Fruit fly (Drosophila melanogaster) whole organism, embryonic: ENCODE data around the gene bsk.

Experiments
- BEAF-32 ChIP-seq: fragments of 200-800 bp; sonication (Bioruptor generic); optimal IDR thresholded peaks from 3 replicates; lab custom pipeline; 2017; ENCODE audit warnings: missing biosample characterization, missing genetic modification characterization, mild to moderate bottlenecking, moderate library complexity, missing genetic modification reagents
- CG10147 ChIP-seq: fragments of 200-800 bp; sonication (Bioruptor generic); optimal IDR thresholded peaks from 2 replicates; lab custom pipeline; 2019; ENCODE audit warnings: missing biosample characterization, mild to moderate bottlenecking, missing genetic modification characterization, moderate library complexity
- CG1024 ChIP-seq: fragments of 200-800 bp; sonication (Bioruptor generic); IDR thresholded peaks from 2 replicates; pipeline ENCODE4 v1.3.6; 2022; ENCODE audit warnings: missing biosample characterization, missing genetic modification characterization
- CG1233 ChIP-seq: fragments of 200-800 bp; sonication (Bioruptor generic); optimal IDR thresholded peaks from 4 replicates; lab custom pipeline; 2018; ENCODE audit warnings: missing biosample characterization, mild to moderate bottlenecking, missing genetic modification characterization
- CG12942 ChIP-seq: fragments of 200-800 bp; sonication (Bioruptor generic); optimal IDR thresholded peaks from 3 replicates; lab custom pipeline; 2016; ENCODE audit warnings: missing biosample characterization, missing genetic modification characterization
- CG1603 ChIP-seq: fragments of 200-800 bp; sonication (Bioruptor generic); optimal IDR thresholded peaks from 2 replicates; lab custom pipeline; 2019; ENCODE audit warnings: missing biosample characterization, mild to moderate bottlenecking, missing genetic modification characterization, moderate library complexity
- CG16779 ChIP-seq: fragments of 200-800 bp; sonication (Bioruptor generic); IDR thresholded peaks from 2 replicates; pipeline ENCODE4 v1.3.6; 2022; ENCODE audit warnings: missing biosample characterization, missing genetic modification characterization
- CG17361 ChIP-seq: fragments of 200-800 bp; sonication (Bioruptor generic); IDR thresholded peaks from 3 replicates; pipeline ENCODE4 v1.3.6; 2022; ENCODE audit warnings: missing biosample characterization, missing genetic modification characterization
- CG17912 ChIP-seq: fragments of 200-800 bp; sonication (Bioruptor generic); optimal IDR thresholded peaks from 2 replicates; lab custom pipeline; 2018; ENCODE audit warnings: missing biosample characterization, mild to moderate bottlenecking, missing genetic modification characterization
- CG2120 ChIP-seq: fragments of 200-800 bp; sonication (Bioruptor generic); optimal IDR thresholded peaks from 3 replicates; lab custom pipeline; 2016; ENCODE audit warnings: missing biosample characterization, missing genetic modification characterization
- CG34422 ChIP-seq: fragments of 200-800 bp; sonication (Bioruptor generic); IDR thresholded peaks from 3 replicates; pipeline ENCODE4 v1.3.6; 2022; ENCODE audit warnings: missing biosample characterization, missing genetic modification characterization
- CG7839 ChIP-seq: fragments of 200-800 bp; sonication (Bioruptor generic); optimal IDR thresholded peaks from 3 replicates; lab custom pipeline; 2018; ENCODE audit warnings: missing biosample characterization, mild to moderate bottlenecking, missing genetic modification characterization, moderate library complexity
- CG8290 ChIP-seq, 3 experiments: fragments of 200-800 bp; sonication (Bioruptor generic); optimal IDR thresholded peaks; 2 replicates each; lab custom pipeline; 2016 to 2019; ENCODE audit warnings: missing biosample characterization in 3 of 3, missing genetic modification characterization in 3 of 3, mild to moderate bottlenecking in 2 of 3, moderate library complexity in 1 of 3
- CG8359 ChIP-seq: fragments of 200-800 bp; sonication (Bioruptor generic); optimal IDR thresholded peaks from 2 replicates; lab custom pipeline; 2017; ENCODE audit warnings: missing biosample characterization, mild to moderate bottlenecking, missing genetic modification characterization, borderline replicate concordance
- CG9797 ChIP-seq: fragments of 200-800 bp; sonication (Bioruptor generic); optimal IDR thresholded peaks from 3 replicates; lab custom pipeline; 2018; ENCODE audit warnings: missing biosample characterization, mild to moderate bottlenecking, missing genetic modification characterization
- CrebB ChIP-seq: fragments of 200-800 bp; sonication (Bioruptor generic); optimal IDR thresholded peaks from 3 replicates; lab custom pipeline; 2018; ENCODE audit warnings: missing biosample characterization, mild to moderate bottlenecking, missing genetic modification characterization
- Eip74EF ChIP-seq, 2 experiments: fragments of 200-800 bp in 1 of 2; fragments of >200 bp in 1 of 2; sonication (Bioruptor generic) in 1 of 2; optimal IDR thresholded peaks; 2 replicates each; lab custom pipeline; 2017 to 2019; ENCODE audit warnings: missing biosample characterization in 2 of 2, missing genetic modification characterization in 2 of 2, mild to moderate bottlenecking in 1 of 2, moderate library complexity in 1 of 2
- Fer2 ChIP-seq: fragments of 200-800 bp; sonication (Bioruptor generic); optimal IDR thresholded peaks from 2 replicates; lab custom pipeline; 2018; ENCODE audit warnings: missing biosample characterization, mild to moderate bottlenecking, missing genetic modification characterization, moderate library complexity
- Lhr ChIP-seq: fragments of 200-800 bp; sonication (Bioruptor generic); optimal IDR thresholded peaks from 3 replicates; lab custom pipeline; 2017; ENCODE audit warnings: mild to moderate bottlenecking, missing biosample characterization, missing genetic modification reagents, missing genetic modification characterization
- MBD-R2 ChIP-seq: fragments of 200-800 bp; sonication (Bioruptor generic); IDR thresholded peaks from 2 replicates; pipeline ENCODE4 v1.3.6; 2022; ENCODE audit warnings: missing biosample characterization, missing genetic modification characterization
- MESR4 ChIP-seq: fragments of 200-800 bp; sonication (Bioruptor generic); optimal IDR thresholded peaks from 2 replicates; lab custom pipeline; 2018; ENCODE audit warnings: missing biosample characterization, mild to moderate bottlenecking, missing genetic modification characterization, moderate library complexity
- Med ChIP-seq: fragments of 200-800 bp; sonication (Bioruptor generic); peaks from one replicate; lab custom pipeline; 2016; ENCODE audit warnings: missing biosample characterization, missing genetic modification characterization, mild to moderate bottlenecking, inconsistent platforms, moderate library complexity
- NC2β ChIP-seq: fragments of 200-800 bp; sonication (Bioruptor generic); optimal IDR thresholded peaks from 2 replicates; lab custom pipeline; 2016; ENCODE audit warnings: missing biosample characterization, missing genetic modification characterization
- Six4 ChIP-seq: fragments of 200-800 bp; sonication (Bioruptor generic); optimal IDR thresholded peaks from 2 replicates; lab custom pipeline; 2016; ENCODE audit warnings: missing biosample characterization, missing genetic modification characterization
- Sox100B ChIP-seq: fragments of 200-800 bp; sonication (Bioruptor generic); optimal IDR thresholded peaks from 3 replicates; lab custom pipeline; 2018; ENCODE audit warnings: missing biosample characterization, mild to moderate bottlenecking, missing genetic modification characterization
- Sry-δ ChIP-seq: fragments of 200-800 bp; sonication (Bioruptor generic); optimal IDR thresholded peaks from 2 replicates; lab custom pipeline; 2016; ENCODE audit warnings: missing biosample characterization, missing genetic modification characterization
- caup ChIP-seq: fragments of 200-800 bp; sonication (Bioruptor generic); optimal IDR thresholded peaks from 3 replicates; lab custom pipeline; 2017; ENCODE audit warnings: missing biosample characterization, mild to moderate bottlenecking, missing genetic modification characterization, moderate library complexity; ENCODE audit not compliant: severe bottlenecking
- crp ChIP-seq, 2 experiments: fragments of 200-800 bp; sonication (Bioruptor generic); optimal IDR thresholded peaks; 2 replicates in 1 of 2; 3 replicates in 1 of 2; lab custom pipeline; 2017; ENCODE audit warnings: missing biosample characterization in 2 of 2, missing genetic modification characterization in 2 of 2, mild to moderate bottlenecking in 1 of 2, moderate library complexity in 1 of 2
- da ChIP-seq: fragments of 200-800 bp; sonication (Bioruptor generic); optimal IDR thresholded peaks from 2 replicates; lab custom pipeline; 2016; ENCODE audit warnings: missing biosample characterization, missing genetic modification characterization
- dmrt11E ChIP-seq: fragments of 200-800 bp; sonication (Bioruptor generic); optimal IDR thresholded peaks from 3 replicates; lab custom pipeline; 2018; ENCODE audit warnings: missing biosample characterization, mild to moderate bottlenecking, missing genetic modification characterization, moderate library complexity
- gcm2 ChIP-seq: fragments of 200-800 bp; sonication (Bioruptor generic); optimal IDR thresholded peaks from 2 replicates; lab custom pipeline; 2016; ENCODE audit warnings: missing biosample characterization, missing genetic modification characterization
- gfzf ChIP-seq: fragments of 200-800 bp; sonication (Bioruptor generic); optimal IDR thresholded peaks from 2 replicates; lab custom pipeline; 2016; ENCODE audit warnings: missing biosample characterization, mild to moderate bottlenecking, missing genetic modification characterization, moderate library complexity
- grn ChIP-seq: fragments of 200-800 bp; sonication (Bioruptor generic); optimal IDR thresholded peaks from 3 replicates; lab custom pipeline; 2017; ENCODE audit warnings: missing biosample characterization, missing genetic modification characterization
- kah ChIP-seq: fragments of 200-800 bp; sonication (Bioruptor generic); optimal IDR thresholded peaks from 2 replicates; lab custom pipeline; 2018; ENCODE audit warnings: missing biosample characterization, mild to moderate bottlenecking, missing genetic modification characterization
- lola ChIP-seq, 3 experiments: fragments of >200 bp in 2 of 3; fragments of 200-800 bp in 1 of 3; sonication (Bioruptor generic) in 1 of 3; optimal IDR thresholded peaks; 2 replicates each; lab custom pipeline; 2017 to 2019; ENCODE audit warnings: missing biosample characterization in 3 of 3, missing genetic modification characterization in 3 of 3, mild to moderate bottlenecking in 1 of 3, moderate library complexity in 1 of 3
- lov ChIP-seq, 2 experiments: fragments of 200-800 bp in 1 of 2; fragments of >200 bp in 1 of 2; sonication (Bioruptor generic) in 1 of 2; IDR thresholded peaks in 1 of 2; optimal IDR thresholded peaks in 1 of 2; 2 replicates in 1 of 2; 3 replicates in 1 of 2; pipeline versions ENCODE4 v1.3.6 to Lab custom; 2017 to 2022; ENCODE audit warnings: missing biosample characterization in 1 of 2, missing genetic modification characterization in 1 of 2
- nmo ChIP-seq: fragments of 200-800 bp; sonication (Bioruptor generic); optimal IDR thresholded peaks from 2 replicates; lab custom pipeline; 2018; ENCODE audit warnings: missing biosample characterization, mild to moderate bottlenecking, missing genetic modification characterization, moderate library complexity
- nom ChIP-seq: fragments of 200-800 bp; sonication (Bioruptor generic); optimal IDR thresholded peaks from 2 replicates; lab custom pipeline; 2017; ENCODE audit warnings: missing biosample characterization, missing genetic modification characterization, mild to moderate bottlenecking, moderate library complexity, missing genetic modification reagents
- prd ChIP-seq, 3 experiments: fragments of >200 bp in 2 of 3; fragments of 200-800 bp in 1 of 3; sonication (Bioruptor generic) in 1 of 3; optimal IDR thresholded peaks in 2 of 3; IDR thresholded peaks in 1 of 3; 2 replicates in 2 of 3; 3 replicates in 1 of 3; pipeline versions ENCODE4 v1.3.6 to Lab custom; 2017 to 2022; ENCODE audit warnings: missing biosample characterization in 1 of 3, missing genetic modification characterization in 1 of 3
- pzg ChIP-seq: fragments of 200-800 bp; sonication (Bioruptor generic); optimal IDR thresholded peaks from 3 replicates; lab custom pipeline; 2018; ENCODE audit warnings: missing biosample characterization, mild to moderate bottlenecking, missing genetic modification characterization, moderate library complexity
- row ChIP-seq: fragments of 200-800 bp; sonication (Bioruptor generic); IDR thresholded peaks from 3 replicates; pipeline ENCODE4 v1.3.6; 2022; ENCODE audit warnings: missing biosample characterization, missing genetic modification characterization
- sd ChIP-seq: fragments of 200-800 bp; sonication (Bioruptor generic); optimal IDR thresholded peaks from 3 replicates; lab custom pipeline; 2018; ENCODE audit warnings: missing biosample characterization, mild to moderate bottlenecking, missing genetic modification characterization, moderate library complexity
- sens ChIP-seq: fragments of 200-800 bp; sonication (Bioruptor generic); peaks from one replicate; lab custom pipeline; 2016; ENCODE audit warnings: missing biosample characterization, missing genetic modification characterization
- ssp ChIP-seq: fragments of 200-800 bp; sonication (Bioruptor generic); IDR thresholded peaks from 2 replicates; pipeline ENCODE4 v1.3.6; 2022; ENCODE audit warnings: missing biosample characterization, missing genetic modification characterization
- twi ChIP-seq: fragments of 200-800 bp; optimal IDR thresholded peaks from 2 replicates; lab custom pipeline; 2019; ENCODE audit warnings: missing biosample characterization, mild to moderate bottlenecking, missing genetic modification characterization, moderate library complexity

Gene bsk

DNA sequence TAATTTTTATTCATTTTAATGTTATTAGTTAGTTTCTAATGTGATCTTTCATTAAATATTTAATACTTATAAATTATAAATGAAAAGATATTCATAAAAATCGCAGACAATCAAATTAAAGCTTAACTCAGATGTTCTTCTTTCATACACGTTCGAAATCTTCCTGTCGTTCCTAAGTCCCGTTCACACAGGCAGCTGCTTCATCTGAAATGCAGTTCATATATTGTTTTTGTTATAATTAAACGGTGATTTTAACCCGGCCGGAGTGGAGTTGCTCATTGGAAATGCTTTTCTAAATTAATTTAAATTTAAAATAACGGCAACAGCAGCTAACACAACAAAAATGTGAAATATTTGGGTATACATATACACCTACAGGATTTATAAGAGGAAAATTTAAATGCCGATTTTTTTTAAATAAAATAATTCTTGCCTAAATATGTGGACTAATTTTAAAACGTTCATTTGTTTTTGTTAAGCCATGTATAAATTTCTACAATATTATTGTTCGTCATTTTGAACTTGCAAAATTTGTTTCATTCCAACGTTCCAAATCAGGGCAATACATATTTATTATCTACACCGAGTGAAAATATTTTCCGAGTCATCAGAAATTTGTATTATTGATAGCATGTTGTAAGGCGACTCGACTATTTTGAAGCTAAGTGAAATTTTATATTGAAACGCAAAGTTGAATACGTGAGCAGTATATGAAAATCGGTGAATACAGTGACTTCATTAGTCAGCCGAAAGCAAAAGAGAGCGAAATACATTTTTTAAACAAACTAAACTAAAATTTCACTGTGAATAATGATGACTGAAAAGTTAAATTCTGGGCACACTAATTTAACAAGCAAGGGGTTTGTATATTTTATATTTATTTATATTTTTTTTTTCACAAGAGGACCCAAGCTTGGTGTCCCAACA, 11.3 kb downstream of the bsk start, which contains the start of gene me31B (continued):
- TF ChIP-seq Med (peak; percentile 27), CG2120 (GFP tag; lab: Kevin White, UChicago) (no peak), MESR4 (GFP tag; lab: Kevin White, UChicago) (peak; percentile 74), Sry-δ (GFP tag; lab: Kevin White, UChicago) (peak; percentile 1), ssp (GFP tag; lab: Robert Waterston, UW) (peak; percentile 88), prd (optimal IDR thresholded peaks at IDR 0.05; lab: Kevin White, UChicago) (no peak), prd (GFP tag; IDR thresholded peaks at IDR 0.05; lab: Robert Waterston, UW) (no peak), CG12942 (peak; percentile 38), Fer2 (tag; lab: Kevin White, UChicago) (no peak), dmrt11E (tag; lab: Kevin White, UChicago) (peak; percentile 14), Lhr (peak; percentile 7), lov (optimal IDR thresholded peaks at IDR 0.05; lab: Kevin White, UChicago) (no peak), lov (GFP tag; IDR thresholded peaks at IDR 0.05; lab: Robert Waterston, UW) (no peak), CG16779 (GFP tag; lab: Robert Waterston, UW) (no peak), nmo (GFP tag; lab: Kevin White, UChicago) (peak; percentile 61), CG1024 (peak; percentile 93), CG1603 (tag; lab: Kevin White, UChicago) (peak; percentile 99), nom (no peak), row (GFP tag; lab: Robert Waterston, UW) (peak; percentile 75; the same call in 2 of the 3 replicates), CG7839 (tag; lab: Kevin White, UChicago) (no peak), CG17912 (GFP tag; lab: Kevin White, UChicago) (peak; percentile 6), caup (GFP tag; lab: Kevin White, UChicago) (no peak), CG10147 (GFP tag; lab: Kevin White, UChicago) (no peak), gfzf (GFP tag; lab: Kevin White, UChicago) (peak; percentile 40), sens (GFP tag; lab: Kevin White, UChicago) (peak; percentile 9), CG8290 (GFP tag; optimal IDR thresholded peaks at IDR 0.05; lab: Kevin White, UChicago) (no peak), CG8290 (tag; optimal IDR thresholded peaks at IDR 0.05; lab: Kevin White, UChicago) (peak in 1 of 2 experiments; percentile 41), CG34422 (GFP tag; lab: Robert Waterston, UW) (no peak), CrebB (no peak), CG8359 (GFP tag; lab: Kevin White, UChicago) (peak; percentile 3), MBD-R2 (GFP tag; lab: Robert Waterston, UW) (0 out of 2 replicates have a peak, but pooled peaks have one; percentile 12), crp (GFP tag; optimal IDR thresholded peaks at IDR 0.05; lab: Kevin White, UChicago) (peak in 1 of 2 experiments; percentile 35), twi (tag; lab: Kevin White, UChicago) (peak; percentile 14), Six4 (GFP tag; lab: Kevin White, UChicago) (no peak), pzg (GFP tag; lab: Kevin White, UChicago) (peak; percentile 40), kah (GFP tag; lab: Kevin White, UChicago) (no peak), Sox100B (peak; percentile 25), lola (GFP tag; optimal IDR thresholded peaks at IDR 0.05; lab: Kevin White, UChicago) (peak in 1 of 3 experiments; percentile 26), Eip74EF (GFP tag; optimal IDR thresholded peaks at IDR 0.05; lab: Kevin White, UChicago) (no peak), grn (GFP tag; lab: Kevin White, UChicago) (no peak), CG9797 (GFP tag; lab: Kevin White, UChicago) (no peak), da (GFP tag; lab: Kevin White, UChicago) (no peak), gcm2 (GFP tag; lab: Kevin White, UChicago) (no peak), NC2β (no peak), CG1233 (GFP tag; lab: Kevin White, UChicago) (peak; percentile 17), sd (tag; lab: Kevin White, UChicago) (peak; percentile 15), BEAF-32 (GFP tag; lab: Kevin White, UChicago) (peak; percentile 27), CG17361 (GFP tag; lab: Robert Waterston, UW) (peak; percentile 70; the same call in 1 of the 3 replicates)
- TF ChIP-seq, all 482 proteins: peak for 39
